Fruit fly (Drosophila melanogaster): ENCODE measurements around the gene Svil.

dm6 chr3L:2438609-2439422, 61.4 kb downstream of the Svil start:
- no peak for TF ChIP-seq CG11902 (GFP tag; optimal IDR thresholded peaks at IDR 0.05)
- TF ChIP-seq Ets21C (GFP tag; optimal IDR thresholded peaks at IDR 0.05), result no peak
